Fruit fly (Drosophila melanogaster) whole organism, wandering third instar larva: ENCODE measurements around the gene CG33003.

Source experiments
- brk ChIP-seq: fragments of 200-800 bp; sonication (Bioruptor generic); optimal IDR thresholded peaks from 2 replicates; lab custom pipeline; 2016; ENCODE audit warnings: missing biosample characterization, mild to moderate bottlenecking, missing genetic modification characterization
- h ChIP-seq: fragments of 200-800 bp; sonication (Bioruptor generic); optimal IDR thresholded peaks from 3 replicates; lab custom pipeline; 2016; ENCODE audit warnings: missing biosample characterization, mild to moderate bottlenecking, missing genetic modification characterization
- woc ChIP-seq: sonication (Bioruptor generic); optimal IDR thresholded peaks from 2 replicates; lab custom pipeline; 2016; ENCODE audit warnings: missing biosample characterization, mild to moderate bottlenecking, missing genetic modification characterization

- TF ChIP-seq h (no peak), brk (GFP tag; lab: Kevin White, UChicago) (no peak), woc (GFP tag; lab: Kevin White, UChicago) (no peak)
Observed at dm6 chr2L:4360882-4361281, 39.9 kb upstream of the CG33003 start.
